Fruit fly (Drosophila melanogaster) whole organism, embryonic: ENCODE measurements around the gene Arv1.

ENCODE experiments used
- ATbp ChIP-seq: fragments of 200-800 bp; sonication (Bioruptor generic); optimal IDR thresholded peaks from 2 replicates; lab custom pipeline; 2017; ENCODE audit warnings: missing biosample characterization, mild to moderate bottlenecking, missing genetic modification characterization, missing genetic modification reagents
- BtbVII ChIP-seq: fragments of 200-800 bp; sonication (Bioruptor generic); optimal IDR thresholded peaks from 3 replicates; lab custom pipeline; 2017; ENCODE audit warnings: missing biosample characterization, mild to moderate bottlenecking, missing genetic modification characterization
- CG10274 ChIP-seq: fragments of 200-800 bp; sonication (Bioruptor generic); optimal IDR thresholded peaks from 3 replicates; lab custom pipeline; 2017; ENCODE audit warnings: missing biosample characterization, mild to moderate bottlenecking, missing genetic modification characterization
- CG12659 ChIP-seq: fragments of 200-800 bp; sonication (Bioruptor generic); optimal IDR thresholded peaks from 3 replicates; lab custom pipeline; 2017; ENCODE audit warnings: mild to moderate bottlenecking, missing biosample characterization, missing genetic modification reagents, missing genetic modification characterization
- CG14441 ChIP-seq: fragments of 200-800 bp; sonication (Bioruptor generic); IDR thresholded peaks from 2 replicates; pipeline ENCODE4 v1.3.6; 2022; ENCODE audit warnings: missing biosample characterization, missing genetic modification characterization
- CG18011 ChIP-seq: fragments of 200-800 bp; sonication (Bioruptor generic); optimal IDR thresholded peaks from 2 replicates; lab custom pipeline; 2017; ENCODE audit warnings: missing biosample characterization, missing genetic modification characterization, mild to moderate bottlenecking, moderate library complexity, missing genotype
- CG18764 ChIP-seq: fragments of 200-800 bp; sonication (Bioruptor generic); optimal IDR thresholded peaks from 3 replicates; lab custom pipeline; 2016; ENCODE audit warnings: missing biosample characterization, missing genetic modification characterization
- CG2116 ChIP-seq: fragments of 200-800 bp; sonication (Bioruptor generic); optimal IDR thresholded peaks from 3 replicates; lab custom pipeline; 2018; ENCODE audit warnings: missing biosample characterization, mild to moderate bottlenecking, missing genetic modification characterization
- CG2120 ChIP-seq: fragments of 200-800 bp; sonication (Bioruptor generic); optimal IDR thresholded peaks from 3 replicates; lab custom pipeline; 2016; ENCODE audit warnings: missing biosample characterization, missing genetic modification characterization
- CG31365 ChIP-seq: fragments of 200-800 bp; sonication (Bioruptor generic); optimal IDR thresholded peaks from 2 replicates; lab custom pipeline; 2018; ENCODE audit warnings: missing biosample characterization, mild to moderate bottlenecking, missing genetic modification characterization
- CG31388 ChIP-seq: fragments of 200-800 bp; sonication (Bioruptor generic); optimal IDR thresholded peaks from 2 replicates; lab custom pipeline; 2016; ENCODE audit warnings: missing biosample characterization, missing genetic modification characterization
- CG32532 ChIP-seq: fragments of 200-800 bp; sonication (Bioruptor generic); IDR thresholded peaks from 2 replicates; pipeline ENCODE4 v1.3.6; 2022; ENCODE audit warnings: missing biosample characterization, missing genetic modification characterization
- CG4854 ChIP-seq: fragments of 200-800 bp; sonication (Bioruptor generic); optimal IDR thresholded peaks from 2 replicates; lab custom pipeline; 2016; ENCODE audit warnings: missing biosample characterization, missing genetic modification characterization, inconsistent platforms
- CG6254 ChIP-seq: fragments of 200-800 bp; sonication (Bioruptor generic); optimal IDR thresholded peaks from 3 replicates; lab custom pipeline; 2017; ENCODE audit warnings: mild to moderate bottlenecking, missing biosample characterization, missing genetic modification reagents, missing genetic modification characterization
- CG6765 ChIP-seq: fragments of 200-800 bp; sonication (Bioruptor generic); optimal IDR thresholded peaks from 3 replicates; lab custom pipeline; 2017; ENCODE audit warnings: missing biosample characterization, mild to moderate bottlenecking, missing genetic modification characterization
- CG6791 ChIP-seq: fragments of 200-800 bp; sonication (Bioruptor generic); IDR thresholded peaks from 3 replicates; pipeline ENCODE4 v1.3.6; 2022; ENCODE audit warnings: missing biosample characterization, missing genetic modification characterization; ENCODE audit not compliant: partially characterized antibody
- CG6854 ChIP-seq: fragments of 200-800 bp; sonication (Bioruptor generic); optimal IDR thresholded peaks from 3 replicates; lab custom pipeline; 2017; ENCODE audit warnings: missing biosample characterization, mild to moderate bottlenecking, missing genetic modification characterization
- CG8388 ChIP-seq: fragments of 200-800 bp; sonication (Bioruptor generic); optimal IDR thresholded peaks from 2 replicates; lab custom pipeline; 2019; ENCODE audit warnings: missing biosample characterization, mild to moderate bottlenecking, missing genetic modification characterization, moderate library complexity
- CG9437 ChIP-seq: fragments of 200-800 bp; sonication (Bioruptor generic); optimal IDR thresholded peaks from 2 replicates; lab custom pipeline; 2018; ENCODE audit warnings: missing biosample characterization, mild to moderate bottlenecking, missing genetic modification characterization
- CTCF ChIP-seq: fragments of 200-800 bp; sonication (Bioruptor generic); optimal IDR thresholded peaks from 2 replicates; lab custom pipeline; 2017; ENCODE audit warnings: missing biosample characterization, mild to moderate bottlenecking, missing genetic modification characterization, moderate library complexity
- CrebB ChIP-seq: fragments of 200-800 bp; sonication (Bioruptor generic); optimal IDR thresholded peaks from 3 replicates; lab custom pipeline; 2018; ENCODE audit warnings: missing biosample characterization, mild to moderate bottlenecking, missing genetic modification characterization
- Doc3 ChIP-seq: fragments of 200-800 bp; sonication (Bioruptor generic); IDR thresholded peaks from 3 replicates; pipeline ENCODE4 v1.3.6; 2022; ENCODE audit warnings: missing biosample characterization, missing genetic modification characterization; ENCODE audit not compliant: partially characterized antibody
- Fer1 ChIP-seq: fragments of 200-800 bp; sonication (Bioruptor generic); optimal IDR thresholded peaks from 2 replicates; lab custom pipeline; 2017; ENCODE audit warnings: missing biosample characterization, mild to moderate bottlenecking, missing genetic modification characterization
- Hr78 ChIP-seq, 2 experiments: fragments of 200-800 bp in 1 of 2; fragments of >200 bp in 1 of 2; sonication (Bioruptor generic) in 1 of 2; optimal IDR thresholded peaks; 2 replicates each; lab custom pipeline; 2017 to 2019; ENCODE audit warnings: missing biosample characterization in 2 of 2, missing genetic modification characterization in 2 of 2, mild to moderate bottlenecking in 1 of 2, moderate library complexity in 1 of 2
- MBD-R2 ChIP-seq: fragments of 200-800 bp; sonication (Bioruptor generic); IDR thresholded peaks from 2 replicates; pipeline ENCODE4 v1.3.6; 2022; ENCODE audit warnings: missing biosample characterization, missing genetic modification characterization
- Mad ChIP-seq: fragments of 200-800 bp; sonication (Bioruptor generic); optimal IDR thresholded peaks from 2 replicates; lab custom pipeline; 2016; ENCODE audit warnings: missing biosample characterization, missing genetic modification characterization
- NC2β ChIP-seq: fragments of 200-800 bp; sonication (Bioruptor generic); optimal IDR thresholded peaks from 2 replicates; lab custom pipeline; 2016; ENCODE audit warnings: missing biosample characterization, missing genetic modification characterization
- Oaz ChIP-seq: fragments of 200-800 bp; sonication (Bioruptor generic); IDR thresholded peaks from 2 replicates; pipeline ENCODE4 v1.3.6; 2022; ENCODE audit warnings: missing biosample characterization, missing genetic modification characterization
- Oli ChIP-seq: fragments of 200-800 bp; sonication (Bioruptor generic); optimal IDR thresholded peaks from 2 replicates; lab custom pipeline; 2018; ENCODE audit warnings: missing biosample characterization, mild to moderate bottlenecking, missing genetic modification characterization, moderate library complexity
- Ptx1 ChIP-seq: fragments of 200-800 bp; sonication (Bioruptor generic); IDR thresholded peaks from 2 replicates; pipeline ENCODE4 v1.3.6; 2022; ENCODE audit warnings: missing biosample characterization, missing genetic modification characterization
- Side ChIP-seq: fragments of 200-800 bp; sonication (Bioruptor generic); optimal IDR thresholded peaks from 2 replicates; lab custom pipeline; 2016; ENCODE audit warnings: missing biosample characterization, missing genetic modification characterization
- Six4 ChIP-seq: fragments of 200-800 bp; sonication (Bioruptor generic); optimal IDR thresholded peaks from 2 replicates; lab custom pipeline; 2016; ENCODE audit warnings: missing biosample characterization, missing genetic modification characterization
- Spps ChIP-seq: fragments of 200-800 bp; sonication (Bioruptor generic); optimal IDR thresholded peaks from 2 replicates; lab custom pipeline; 2018; ENCODE audit warnings: missing biosample characterization, mild to moderate bottlenecking, missing genetic modification characterization
- Sry-β ChIP-seq: fragments of 200-800 bp; sonication (Bioruptor generic); optimal IDR thresholded peaks from 2 replicates; lab custom pipeline; 2018; ENCODE audit warnings: missing biosample characterization, mild to moderate bottlenecking, missing genetic modification characterization, moderate library complexity
- Vsx1 ChIP-seq: fragments of 200-800 bp; sonication (Bioruptor generic); optimal IDR thresholded peaks from 2 replicates; lab custom pipeline; 2017; ENCODE audit warnings: missing biosample characterization, mild to moderate bottlenecking, missing genetic modification characterization, missing genetic modification reagents
- Xbp1 ChIP-seq: fragments of 200-800 bp; sonication (Bioruptor generic); optimal IDR thresholded peaks from 3 replicates; lab custom pipeline; 2016; ENCODE audit warnings: missing biosample characterization, mild to moderate bottlenecking, missing genetic modification characterization
- Xrp1 ChIP-seq: fragments of 200-800 bp; sonication (Bioruptor generic); IDR thresholded peaks from 2 replicates; pipeline ENCODE4 v1.3.6; 2022; ENCODE audit warnings: missing biosample characterization, missing genetic modification characterization
- amos ChIP-seq: fragments of 200-800 bp; sonication (Bioruptor generic); IDR thresholded peaks from 2 replicates; pipeline ENCODE4 v1.3.6; 2022; ENCODE audit warnings: missing biosample characterization, missing genetic modification characterization; ENCODE audit not compliant: partially characterized antibody
- chinmo ChIP-seq: fragments of 200-800 bp; sonication (Bioruptor generic); IDR thresholded peaks from 4 replicates; pipeline ENCODE4 v1.3.6; 2022; ENCODE audit warnings: missing biosample characterization, missing genetic modification characterization; ENCODE audit not compliant: partially characterized antibody
- crp ChIP-seq, 2 experiments: fragments of 200-800 bp; sonication (Bioruptor generic); optimal IDR thresholded peaks; 2 replicates in 1 of 2; 3 replicates in 1 of 2; lab custom pipeline; 2017; ENCODE audit warnings: missing biosample characterization in 2 of 2, missing genetic modification characterization in 2 of 2, mild to moderate bottlenecking in 1 of 2, moderate library complexity in 1 of 2
- dmrt99B ChIP-seq: fragments of 200-800 bp; sonication (Bioruptor generic); optimal IDR thresholded peaks from 2 replicates; lab custom pipeline; 2018; ENCODE audit warnings: missing biosample characterization, mild to moderate bottlenecking, missing genetic modification characterization, moderate library complexity
- fd96Cb ChIP-seq: fragments of 200-800 bp; sonication (Bioruptor generic); optimal IDR thresholded peaks from 2 replicates; lab custom pipeline; 2018; ENCODE audit warnings: missing biosample characterization, mild to moderate bottlenecking, missing genetic modification characterization, moderate library complexity
- nom ChIP-seq: fragments of 200-800 bp; sonication (Bioruptor generic); optimal IDR thresholded peaks from 2 replicates; lab custom pipeline; 2017; ENCODE audit warnings: missing biosample characterization, missing genetic modification characterization, mild to moderate bottlenecking, moderate library complexity, missing genetic modification reagents
- oc ChIP-seq: fragments of 200-800 bp; sonication (Bioruptor generic); optimal IDR thresholded peaks from 2 replicates; lab custom pipeline; 2018; ENCODE audit warnings: missing biosample characterization, mild to moderate bottlenecking, missing genetic modification characterization, moderate library complexity
- schlank ChIP-seq: fragments of 200-800 bp; sonication (Bioruptor generic); optimal IDR thresholded peaks from 2 replicates; lab custom pipeline; 2018; ENCODE audit warnings: missing biosample characterization, mild to moderate bottlenecking, missing genetic modification characterization
- shn ChIP-seq: fragments of 200-800 bp; sonication (Bioruptor generic); optimal IDR thresholded peaks from 3 replicates; lab custom pipeline; 2016; ENCODE audit warnings: missing biosample characterization, missing genetic modification characterization
- toy ChIP-seq: fragments of 200-800 bp; sonication (Bioruptor generic); IDR thresholded peaks from 2 replicates; pipeline ENCODE4 v1.3.6; 2022; ENCODE audit warnings: missing biosample characterization, missing genetic modification characterization
- vnd ChIP-seq: fragments of 200-800 bp; sonication (Bioruptor generic); IDR thresholded peaks from 3 replicates; pipeline ENCODE4 v1.3.6; 2022; ENCODE audit warnings: missing biosample characterization, missing genetic modification characterization; ENCODE audit not compliant: partially characterized antibody
- wor ChIP-seq: fragments of 200-800 bp; sonication (Bioruptor generic); IDR thresholded peaks from 2 replicates; pipeline ENCODE4 v1.3.6; 2022; ENCODE audit warnings: missing biosample characterization, missing genetic modification characterization

The Arv1 gene

DNA sequence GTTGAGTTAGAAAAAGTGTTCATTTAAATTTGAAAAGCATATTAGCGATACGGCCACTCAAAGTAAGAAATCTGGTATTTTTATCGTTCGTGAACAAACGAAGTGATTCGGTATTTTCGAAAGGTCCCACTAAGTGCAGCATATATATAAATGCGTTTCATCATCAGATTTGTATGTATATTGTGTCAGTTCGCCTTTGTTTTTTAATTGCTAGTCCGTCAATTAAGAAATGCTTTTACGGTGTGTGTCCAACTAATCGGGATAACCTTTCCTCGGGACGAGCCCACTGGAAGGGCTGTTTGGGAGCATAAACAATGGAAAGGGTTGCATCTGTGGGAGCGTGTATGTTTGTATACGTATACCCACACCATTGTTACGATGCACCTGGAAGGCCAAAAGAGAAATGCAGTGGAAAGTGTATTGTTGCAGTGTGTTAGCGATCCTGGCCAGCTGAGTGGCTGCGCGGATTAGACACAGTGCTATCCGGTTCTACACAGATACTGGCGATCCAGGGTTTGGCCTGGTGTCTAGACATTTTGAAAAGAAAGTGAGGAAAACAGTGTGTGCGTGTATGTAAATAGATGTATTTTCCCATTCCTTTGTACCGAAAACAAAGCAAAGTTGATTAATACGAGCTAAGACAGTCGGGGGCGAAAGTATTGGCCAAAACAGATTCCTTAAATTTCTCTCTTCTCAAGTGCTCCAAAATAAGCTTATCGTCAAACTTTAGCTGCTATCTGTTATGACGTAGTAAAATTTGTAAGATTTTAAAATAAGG is 5.9 kb downstream of the Arv1 start, which contains the start of gene CG7611 (continued):
- TF ChIP-seq Fer1 (GFP tag; lab: Kevin White, UChicago) (no peak), Mad (GFP tag; lab: Kevin White, UChicago) (no peak), CG6765 (GFP tag; lab: Kevin White, UChicago) (no peak), schlank (no peak), CG6254 (GFP tag; lab: Kevin White, UChicago) (no peak), Vsx1 (GFP tag; lab: Kevin White, UChicago) (no peak), CG6854 (GFP tag; lab: Kevin White, UChicago) (no peak), CTCF (GFP tag; lab: Kevin White, UChicago) (no peak), chinmo (GFP tag; lab: Robert Waterston, UW) (0 out of 4 replicates have a peak, but pooled peaks have one; percentile 69), CG9437 (no peak), Sry-β (no peak), Six4 (GFP tag; lab: Kevin White, UChicago) (no peak), CG2120 (no peak), CG18764 (GFP tag; lab: Kevin White, UChicago) (no peak), Oli (tag; lab: Kevin White, UChicago) (no peak), CG14441 (GFP tag; lab: Robert Waterston, UW) (no peak), CG32532 (no peak), NC2β (GFP tag; lab: Kevin White, UChicago) (no peak), CrebB (tag; lab: Kevin White, UChicago) (no peak), toy (GFP tag; lab: Robert Waterston, UW) (no peak), CG10274 (GFP tag; lab: Kevin White, UChicago) (no peak), Side (GFP tag; lab: Kevin White, UChicago) (no peak), amos (GFP tag; lab: Robert Waterston, UW) (no peak), Ptx1 (GFP tag; lab: Robert Waterston, UW) (no peak), Hr78 (GFP tag; optimal IDR thresholded peaks at IDR 0.05; lab: Kevin White, UChicago) (peak in 1 of 2 experiments; percentile 20), CG2116 (peak; percentile 2), vnd (no peak), crp (GFP tag; optimal IDR thresholded peaks at IDR 0.05; lab: Kevin White, UChicago) (peak in 1 of 2 experiments; percentile 68), oc (no peak), MBD-R2 (peak; percentile 36), BtbVII (GFP tag; lab: Kevin White, UChicago) (no peak), dmrt99B (tag; lab: Kevin White, UChicago) (no peak), Xbp1 (GFP tag; lab: Kevin White, UChicago) (no peak), CG31365 (tag; lab: Kevin White, UChicago) (no peak), CG31388 (GFP tag; lab: Kevin White, UChicago) (no peak), CG12659 (no peak), CG6791 (GFP tag; lab: Robert Waterston, UW) (no peak), nom (GFP tag; lab: Kevin White, UChicago) (peak; percentile 12), Xrp1 (GFP tag; lab: Robert Waterston, UW) (no peak), CG4854 (GFP tag; lab: Kevin White, UChicago) (no peak), fd96Cb (tag; lab: Kevin White, UChicago) (no peak), Doc3 (GFP tag; lab: Robert Waterston, UW) (no peak), CG18011 (GFP tag; lab: Kevin White, UChicago) (no peak), CG8388 (GFP tag; lab: Kevin White, UChicago) (no peak), Oaz (GFP tag; lab: Robert Waterston, UW) (no peak), shn (no peak), wor (no peak), ATbp (GFP tag; lab: Kevin White, UChicago) (no peak), Spps (tag; lab: Kevin White, UChicago) (no peak)
